Worm (Caenorhabditis elegans) whole organism, L1 larva: ENCODE results near the gene nhx-9.

Source experiments
- C04F5.9 ChIP-seq: sonication (generic microtip); optimal IDR thresholded peaks from 2 replicates; lab custom pipeline; 2016; ENCODE audit warnings: missing genetic modification characterization, missing compliant biosample characterization
- alr-1 ChIP-seq: fragments of 200-800 bp; sonication (Bioruptor generic); optimal IDR thresholded peaks from 2 replicates; lab custom pipeline; 2018; ENCODE audit warnings: borderline replicate concordance, mild to moderate bottlenecking, missing genetic modification characterization, missing compliant biosample characterization
- ama-1 ChIP-seq: fragments of 150-350 bp; optimal IDR thresholded peaks from 2 replicates; lab custom pipeline; 2014
- dpl-1 ChIP-seq, 3 experiments: fragments of 150-350 bp in 2 of 3; sonication (generic microtip) in 1 of 3; optimal IDR thresholded peaks; 2 replicates each; lab custom pipeline; 2014 to 2017; ENCODE audit warnings: missing biosample characterization in 3 of 3, missing genetic modification characterization in 3 of 3, missing genetic modification reagents in 3 of 3
- irx-1 ChIP-seq: sonication (generic microtip); optimal IDR thresholded peaks from 2 replicates; lab custom pipeline; 2016; ENCODE audit warnings: missing genetic modification characterization, missing compliant biosample characterization
- nhr-11 ChIP-seq: fragments of 150-350 bp; optimal IDR thresholded peaks from 2 replicates; lab custom pipeline; 2014; ENCODE audit warnings: missing biosample characterization, missing genetic modification characterization
- nhr-12 ChIP-seq: sonication (generic microtip); optimal IDR thresholded peaks from 2 replicates; lab custom pipeline; 2017; ENCODE audit warnings: missing biosample characterization, missing genetic modification characterization
- nhr-20 ChIP-seq: sonication (generic microtip); optimal IDR thresholded peaks from 2 replicates; lab custom pipeline; 2016; ENCODE audit warnings: mild to moderate bottlenecking, missing genetic modification characterization, missing compliant biosample characterization
- skn-1 ChIP-seq: fragments of 150-350 bp; optimal IDR thresholded peaks from 2 replicates; lab custom pipeline; 2014; ENCODE audit warnings: missing biosample characterization, missing genetic modification characterization
- snpc-4 ChIP-seq: fragments of 150-350 bp; optimal IDR thresholded peaks from 2 replicates; lab custom pipeline; 2014; ENCODE audit warnings: missing biosample characterization, missing genetic modification characterization
- tbx-2 ChIP-seq: sonication (generic microtip); optimal IDR thresholded peaks from 2 replicates; lab custom pipeline; 2016; ENCODE audit warnings: missing genetic modification characterization, missing compliant biosample characterization
- zag-1 ChIP-seq: fragments of 150-350 bp; optimal IDR thresholded peaks from 2 replicates; lab custom pipeline; 2014; ENCODE audit warnings: missing biosample characterization, missing genetic modification characterization
- zip-4 ChIP-seq: fragments of 200-800 bp; sonication (Bioruptor generic); optimal IDR thresholded peaks from 2 replicates; lab custom pipeline; 2018; ENCODE audit warnings: mild to moderate bottlenecking, missing genetic modification characterization, moderate library complexity, missing compliant biosample characterization

DNA sequence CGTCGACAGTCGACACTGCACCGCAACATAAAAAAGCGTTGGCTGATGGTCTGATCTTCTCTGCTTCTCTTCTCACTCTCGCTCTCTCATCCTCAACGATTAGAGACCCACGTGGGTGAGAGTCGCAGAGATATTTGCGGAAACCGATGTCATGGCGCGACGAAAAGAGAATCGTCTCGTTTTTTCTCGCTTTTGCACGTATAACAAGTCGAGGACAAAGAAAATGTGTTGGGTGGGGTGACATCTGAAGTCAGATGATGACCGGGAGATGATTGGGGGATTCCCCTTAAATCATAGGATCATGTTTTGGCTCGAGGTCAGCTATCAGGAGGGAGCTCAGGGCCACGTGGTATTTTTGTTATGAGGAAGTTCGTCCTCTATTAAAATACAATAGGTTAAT lies 25.7 kb downstream of the nhx-9 start:
- TF ChIP-seq nhr-12 (tag; lab: Kevin White, UChicago) (no peak), nhr-11 (tag; lab: Kevin White, UChicago) (peak; percentile 69), C04F5.9 (peak; percentile 79), ama-1 (no peak), nhr-20 (tag; lab: Kevin White, UChicago) (peak; percentile 99), dpl-1 (GFP tag; optimal IDR thresholded peaks at IDR 0.05; lab: Kevin White, UChicago) (peak; percentile 49 to 66 (median 56)), skn-1 (tag; lab: Kevin White, UChicago) (peak; percentile 54), alr-1 (tag; lab: Kevin White, UChicago) (no peak), irx-1 (tag; lab: Kevin White, UChicago) (peak; percentile 84), snpc-4 (peak; percentile 33), zag-1 (no peak), tbx-2 (peak; percentile 90), zip-4 (GFP tag; lab: Kevin White, UChicago) (peak; percentile 11)
